Fruit fly (Drosophila melanogaster): Measurements from ENCODE around the gene Nepl15.

DNA sequence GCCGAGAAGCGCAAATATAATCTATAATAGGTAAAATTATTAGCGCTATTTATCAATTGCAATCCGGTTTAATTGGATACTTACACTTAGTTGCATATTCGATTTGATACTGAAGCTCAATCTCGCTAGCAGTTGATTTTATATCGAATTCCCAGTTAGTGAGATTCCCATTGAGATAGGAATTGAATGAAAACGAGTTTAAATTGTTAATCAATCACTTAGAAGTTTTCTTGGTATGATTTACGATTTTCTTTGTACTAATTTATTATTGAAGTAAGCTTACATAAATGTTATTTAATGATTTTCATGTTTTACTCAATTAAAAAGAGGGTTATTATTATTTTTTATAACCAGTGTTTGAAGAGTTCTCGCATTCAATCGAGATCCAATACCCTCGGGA is 3.6 kb upstream of the Nepl15 start, which contains the start of gene CG43092:
- no peak for TF ChIP-seq toe (GFP tag; optimal IDR thresholded peaks at IDR 0.05)
- TF ChIP-seq CG14711 (tag; optimal IDR thresholded peaks at IDR 0.05) = no peak
- TF ChIP-seq cnc (optimal IDR thresholded peaks at IDR 0.05) = no peak
- TF ChIP-seq bab1 (GFP tag; optimal IDR thresholded peaks at IDR 0.05) = no peak

Measured in whole organism, adult.